Worm (Caenorhabditis elegans) whole organism, young adult: Measurements from ENCODE around the gene dhs-13.
A peak's percentile ranks its signal among the peaks of the same experiment; 100 is the strongest.

ENCODE experiments used
- B0019.2 ChIP-seq: fragments of 200-800 bp; sonication (Bioruptor generic); conservative IDR thresholded peaks from 2 replicates; pipeline ENCODE4 v1.3.6; 2022; ENCODE audit warnings: missing genetic modification reagents, missing genetic modification characterization, missing compliant biosample characterization
- B0035.1 ChIP-seq: sonication (generic microtip); optimal IDR thresholded peaks from 2 replicates; lab custom pipeline; 2016; ENCODE audit warnings: missing genetic modification characterization, mild to moderate bottlenecking, missing compliant biosample characterization, missing genotype, missing genetic modification reagents
- B0336.3 ChIP-seq: fragments of 200-800 bp; sonication (Bioruptor generic); IDR thresholded peaks from 2 replicates; pipeline ENCODE4 v1.3.6; 2022; ENCODE audit warnings: missing genetic modification characterization, missing compliant biosample characterization
- C06A6.2 ChIP-seq: fragments of 200-800 bp; sonication (Bioruptor generic); conservative IDR thresholded peaks from 2 replicates; pipeline ENCODE4 v1.3.6; 2022; ENCODE audit warnings: missing genetic modification characterization, missing compliant biosample characterization
- C17E4.6 ChIP-seq: fragments of 200-800 bp; sonication (Bioruptor generic); IDR thresholded peaks from 2 replicates; pipeline ENCODE4 v1.3.6; 2022; ENCODE audit warnings: missing genetic modification reagents, missing genetic modification characterization, missing compliant biosample characterization
- F33H1.4 ChIP-seq: fragments of 200-800 bp; sonication (Bioruptor generic); IDR thresholded peaks from 2 replicates; pipeline ENCODE4 v1.3.6; 2022; ENCODE audit warnings: missing genetic modification reagents, missing genetic modification characterization, missing compliant biosample characterization
- F37B4.10 ChIP-seq: fragments of 200-800 bp; sonication (Bioruptor generic); IDR thresholded peaks from 2 replicates; pipeline ENCODE4 v1.3.6; 2022; ENCODE audit warnings: missing genetic modification characterization, missing compliant biosample characterization
- Y53F4B.3 ChIP-seq: fragments of 200-800 bp; sonication (Bioruptor generic); IDR thresholded peaks from 2 replicates; pipeline ENCODE4 v1.3.6; 2022; ENCODE audit warnings: missing genetic modification reagents, missing genetic modification characterization, missing compliant biosample characterization
- atf-7 ChIP-seq: sonication (generic microtip); optimal IDR thresholded peaks from 2 replicates; lab custom pipeline; 2017; ENCODE audit warnings: mild to moderate bottlenecking, missing genetic modification characterization, missing compliant biosample characterization
- attf-5 ChIP-seq: fragments of 200-800 bp; sonication (Bioruptor generic); optimal IDR thresholded peaks from 2 replicates; lab custom pipeline; 2018; ENCODE audit warnings: mild to moderate bottlenecking, missing genetic modification characterization, missing compliant biosample characterization
- cebp-1 ChIP-seq, 2 experiments: fragments of 200-800 bp in 1 of 2; sonication (Bioruptor generic) in 1 of 2; sonication (generic microtip) in 1 of 2; IDR thresholded peaks in 1 of 2; optimal IDR thresholded peaks in 1 of 2; 2 replicates each; pipeline versions ENCODE4 v1.3.6 to Lab custom; 2017 to 2022; ENCODE audit warnings: missing compliant biosample characterization in 2 of 2, missing genetic modification characterization in 2 of 2, mild to moderate bottlenecking in 1 of 2, missing genetic modification reagents in 1 of 2, moderate library complexity in 1 of 2
- ceh-79 ChIP-seq: sonication (generic microtip); optimal IDR thresholded peaks from 2 replicates; lab custom pipeline; 2017; ENCODE audit warnings: mild to moderate bottlenecking, missing genetic modification characterization, missing compliant biosample characterization
- dox-1 ChIP-seq: fragments of 200-800 bp; sonication (Bioruptor generic); IDR thresholded peaks from 2 replicates; pipeline ENCODE4 v1.3.6; 2022; ENCODE audit warnings: missing genetic modification reagents, missing genetic modification characterization, missing compliant biosample characterization
- dpl-1 ChIP-seq: fragments of 150-350 bp; optimal IDR thresholded peaks from 2 replicates; lab custom pipeline; 2014; ENCODE audit warnings: missing biosample characterization, missing genetic modification reagents, missing genetic modification characterization
- him-1 ChIP-seq: sonication (generic microtip); optimal IDR thresholded peaks from 2 replicates; lab custom pipeline; 2016; ENCODE audit warnings: missing genotype, missing genetic modification reagents, missing genetic modification characterization, missing compliant biosample characterization
- hmg-1.2 ChIP-seq: fragments of 200-800 bp; sonication (Bioruptor generic); IDR thresholded peaks from 2 replicates; pipeline ENCODE4 v1.3.6; 2022; ENCODE audit warnings: missing genetic modification reagents, missing genetic modification characterization, missing compliant biosample characterization
- hsf-1 ChIP-seq: fragments of 200-800 bp; sonication (Bioruptor generic); IDR thresholded peaks from 2 replicates; pipeline ENCODE4 v1.3.6; 2022; ENCODE audit warnings: missing genetic modification reagents, missing genetic modification characterization, missing compliant biosample characterization
- lag-1 ChIP-seq: fragments of 200-800 bp; sonication (Bioruptor generic); IDR thresholded peaks from 2 replicates; pipeline ENCODE4 v1.3.6; 2022; ENCODE audit warnings: missing genetic modification reagents, missing genetic modification characterization, missing compliant biosample characterization
- let-607 ChIP-seq, 2 experiments: fragments of 200-800 bp in 1 of 2; sonication (Bioruptor generic) in 1 of 2; sonication (generic microtip) in 1 of 2; optimal IDR thresholded peaks; 2 replicates each; lab custom pipeline; 2016 to 2018; ENCODE audit warnings: mild to moderate bottlenecking in 2 of 2, missing compliant biosample characterization in 2 of 2, missing genetic modification characterization in 2 of 2, moderate library complexity in 2 of 2, missing genotype in 1 of 2
- lin-54 ChIP-seq: fragments of 200-800 bp; sonication (Bioruptor generic); optimal IDR thresholded peaks from 2 replicates; lab custom pipeline; 2018; ENCODE audit warnings: mild to moderate bottlenecking, missing genetic modification characterization, missing compliant biosample characterization
- madf-10 ChIP-seq: sonication (generic microtip); optimal IDR thresholded peaks from 2 replicates; lab custom pipeline; 2016; ENCODE audit warnings: mild to moderate bottlenecking, missing genetic modification characterization, missing compliant biosample characterization
- mcd-1 ChIP-seq: fragments of 200-800 bp; sonication (Bioruptor generic); IDR thresholded peaks from 2 replicates; pipeline ENCODE4 v1.3.6; 2022; ENCODE audit warnings: missing genetic modification reagents, missing genetic modification characterization, missing compliant biosample characterization
- mxl-1 ChIP-seq: sonication (generic microtip); optimal IDR thresholded peaks from 2 replicates; lab custom pipeline; 2016; ENCODE audit warnings: missing genetic modification characterization, missing compliant biosample characterization
- nhr-80 ChIP-seq: sonication (generic microtip); optimal IDR thresholded peaks from 2 replicates; lab custom pipeline; 2016; ENCODE audit warnings: missing genetic modification characterization, missing compliant biosample characterization
- pbrm-1 ChIP-seq: fragments of 200-800 bp; sonication (Bioruptor generic); IDR thresholded peaks from 2 replicates; pipeline ENCODE4 v1.3.6; 2022; ENCODE audit warnings: missing genetic modification reagents, missing genetic modification characterization, missing compliant biosample characterization
- pha-4 ChIP-seq: fragments of 150-350 bp; sonication (generic microtip); optimal IDR thresholded peaks from 2 replicates; lab custom pipeline; 2014; ENCODE audit warnings: missing biosample characterization, missing genetic modification reagents, missing genetic modification characterization
- repo-1 ChIP-seq: sonication (generic microtip); optimal IDR thresholded peaks from 2 replicates; lab custom pipeline; 2017; ENCODE audit warnings: mild to moderate bottlenecking, missing genetic modification characterization, missing compliant biosample characterization
- rpc-1 ChIP-seq, 2 experiments: fragments of 150-350 bp in 1 of 2; sonication (generic microtip) in 1 of 2; optimal IDR thresholded peaks; 2 replicates each; lab custom pipeline; 2014 to 2018; ENCODE audit warnings: missing biosample characterization in 1 of 2, missing genetic modification characterization in 1 of 2, missing genetic modification reagents in 1 of 2, missing genotype in 1 of 2
- snpc-1.3 ChIP-seq: sonication (generic microtip); optimal IDR thresholded peaks from 2 replicates; lab custom pipeline; 2017; ENCODE audit warnings: missing genetic modification characterization, mild to moderate bottlenecking, missing compliant biosample characterization, antibody characterized with exemption, moderate library complexity, missing genotype, missing genetic modification reagents; ENCODE audit not compliant: insufficient read depth
- snpc-3.4 ChIP-seq: sonication (generic microtip); optimal IDR thresholded peaks from 2 replicates; lab custom pipeline; 2017; ENCODE audit warnings: missing genetic modification characterization, mild to moderate bottlenecking, missing compliant biosample characterization, antibody characterized with exemption, moderate library complexity, missing genotype, missing genetic modification reagents
- snpc-4 ChIP-seq, 5 experiments: fragments of 150-350 bp in 1 of 5; sonication (generic microtip) in 4 of 5; optimal IDR thresholded peaks; 2 replicates each; lab custom pipeline; 2014 to 2018; ENCODE audit warnings: missing genetic modification characterization in 5 of 5, missing biosample characterization in 3 of 5, antibody characterized with exemption in 2 of 5, mild to moderate bottlenecking in 2 of 5, missing compliant biosample characterization in 2 of 5, missing genotype in 2 of 5, moderate library complexity in 2 of 5, missing genetic modification reagents in 1 of 5
- tbp1 ChIP-seq: fragments of 200-800 bp; sonication (Bioruptor generic); optimal IDR thresholded peaks from 2 replicates; lab custom pipeline; 2018; ENCODE audit warnings: mild to moderate bottlenecking, missing genetic modification characterization, missing compliant biosample characterization
- tlf-1 ChIP-seq: fragments of 200-800 bp; sonication (Bioruptor generic); optimal IDR thresholded peaks from 2 replicates; lab custom pipeline; 2018; ENCODE audit warnings: mild to moderate bottlenecking, missing genetic modification characterization, missing compliant biosample characterization
- zfh-2 ChIP-seq: fragments of 200-800 bp; sonication (Bioruptor generic); conservative IDR thresholded peaks from 2 replicates; pipeline ENCODE4 v1.3.6; 2022; ENCODE audit warnings: missing genetic modification reagents, missing genetic modification characterization, missing compliant biosample characterization

Gene dhs-13

DNA sequence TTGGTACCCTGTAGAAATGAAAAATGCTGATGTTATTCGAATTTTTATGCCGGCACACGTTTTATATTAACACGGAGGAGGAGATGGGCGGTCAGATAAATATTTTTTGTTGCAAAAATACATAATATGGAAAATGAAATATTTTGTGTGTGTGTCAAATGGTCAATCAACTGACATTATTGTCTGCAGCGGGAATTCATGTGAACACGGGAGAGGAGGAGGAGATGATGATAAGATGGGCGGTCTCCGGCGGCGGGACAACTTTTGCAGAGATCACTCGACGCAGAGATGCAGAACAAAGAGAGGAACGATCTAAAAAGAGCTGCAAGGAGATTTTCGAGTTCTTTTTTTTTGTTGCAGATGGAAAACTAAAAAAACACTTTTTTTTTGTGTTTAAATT is at the start of gene dhs-13:
dhs-13 (minus strand) TSS at position 8 of the 400 bp plus-strand sequence.
- TF ChIP-seq F37B4.10 (GFP tag; lab: Robert Waterston, UW) (no peak), C06A6.2 (no peak), atf-7 (tag; lab: Kevin White, UChicago) (no peak), B0336.3 (GFP tag; lab: Robert Waterston, UW) (peak; percentile 36; the same call in 1 of the 2 replicates), B0035.1 (tag; lab: Kevin White, UChicago) (no peak), attf-5 (peak; percentile 20), dox-1 (GFP tag; lab: Robert Waterston, UW) (peak; percentile 52; the same call in 1 of the 2 replicates), nhr-80 (tag; lab: Kevin White, UChicago) (peak; percentile 61), let-607 (tag; optimal IDR thresholded peaks at IDR 0.05; lab: Kevin White, UChicago) (no peak), pha-4 (no peak), snpc-1.3 (tag; lab: Kevin White, UChicago) (no peak), tbp1 (GFP tag; lab: Kevin White, UChicago) (no peak), hsf-1 (GFP tag; lab: Robert Waterston, UW) (no peak), ceh-79 (tag; lab: Kevin White, UChicago) (no peak), hmg-1.2 (peak; percentile 16; the same call in 1 of the 2 replicates), mxl-1 (tag; lab: Kevin White, UChicago) (no peak), dpl-1 (GFP tag; lab: Kevin White, UChicago) (no peak), cebp-1 (GFP tag; IDR thresholded peaks at IDR 0.05; lab: Robert Waterston, UW) (no peak), cebp-1 (tag; optimal IDR thresholded peaks at IDR 0.05; lab: Kevin White, UChicago) (peak; percentile 42), zfh-2 (0 out of 2 replicates have a peak, but pooled peaks have one; percentile 23)

ce11 chrV:1821287-1821686 is 49.8 kb upstream of the dhs-13 start, which contains the start of the genes gly-7 and mrpl-39:
Gene gly-7, minus strand, starts transcription at chrV:1821323.
Gene mrpl-39, plus strand, starts transcription at chrV:1821579.
- TF ChIP-seq madf-10 = no peak
- TF ChIP-seq lag-1 (GFP tag; lab: Robert Waterston, UW) = no peak
- TF ChIP-seq mcd-1 (GFP tag; lab: Robert Waterston, UW) = peak; percentile 23; the same call in 1 of the 2 replicates
- no peak for TF ChIP-seq snpc-4 (GFP tag; optimal IDR thresholded peaks at IDR 0.05; lab: Kevin White, UChicago)
- peak in 1 of 4 experiments; percentile 5 for TF ChIP-seq snpc-4 (tag; optimal IDR thresholded peaks at IDR 0.05; lab: Kevin White, UChicago)
- no peak for TF ChIP-seq snpc-3.4 (tag; lab: Kevin White, UChicago)
- TF ChIP-seq cebp-1 (GFP tag; IDR thresholded peaks at IDR 0.05; lab: Robert Waterston, UW) = no peak
- TF ChIP-seq cebp-1 (tag; optimal IDR thresholded peaks at IDR 0.05; lab: Kevin White, UChicago) = peak; percentile 46
- no peak for TF ChIP-seq him-1 (tag; lab: Kevin White, UChicago)
- 0 out of 2 replicates have a peak, but pooled peaks have one; percentile 17 for TF ChIP-seq dox-1 (GFP tag; lab: Robert Waterston, UW)
- TF ChIP-seq tlf-1 (GFP tag; lab: Kevin White, UChicago) = no peak
- peak; percentile 18 for TF ChIP-seq rpc-1 (optimal IDR thresholded peaks at IDR 0.05; lab: Kevin White, UChicago)
- TF ChIP-seq rpc-1 (tag; optimal IDR thresholded peaks at IDR 0.05; lab: Kevin White, UChicago) = no peak

DNA sequence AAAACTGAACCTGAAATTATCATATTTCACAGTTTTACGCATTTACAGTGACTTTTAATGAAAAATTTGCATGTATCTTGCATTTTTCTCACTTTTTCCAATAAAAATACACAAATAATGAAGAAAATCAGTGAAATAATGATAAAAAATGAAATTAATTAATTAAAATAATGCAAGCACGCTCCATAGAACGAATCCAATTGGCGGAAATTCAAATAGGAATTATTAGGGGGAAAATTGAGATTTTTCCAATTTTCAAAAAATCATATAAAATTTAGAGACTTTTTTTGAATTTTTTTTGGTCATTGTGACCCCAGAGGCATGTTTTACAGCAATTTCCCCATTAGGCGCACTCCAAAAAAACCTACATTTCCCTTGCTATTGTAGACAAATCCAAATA is 49.2 kb upstream of the dhs-13 start:
- TF ChIP-seq C17E4.6 (GFP tag; lab: Robert Waterston, UW) (no peak), B0019.2 (GFP tag; lab: Robert Waterston, UW) (no peak), F33H1.4 (GFP tag; lab: Robert Waterston, UW) (peak; percentile 13; the same call in 1 of the 2 replicates), Y53F4B.3 (GFP tag; lab: Robert Waterston, UW) (no peak), pbrm-1 (GFP tag; lab: Robert Waterston, UW) (no peak), C06A6.2 (no peak), snpc-1.3 (tag; lab: Kevin White, UChicago) (no peak), lin-54 (peak; percentile 32), mcd-1 (GFP tag; lab: Robert Waterston, UW) (peak; percentile 47; the same call in 1 of the 2 replicates), repo-1 (tag; lab: Kevin White, UChicago) (no peak)
